Fruit fly (Drosophila melanogaster) whole organism, embryonic: ENCODE results near the gene por.
A peak's percentile ranks its signal among the peaks of the same experiment; 100 is the strongest.

Experiments
- BEAF-32 ChIP-seq: fragments of 200-800 bp; sonication (Bioruptor generic); optimal IDR thresholded peaks from 3 replicates; lab custom pipeline; 2017; ENCODE audit warnings: missing biosample characterization, missing genetic modification characterization, mild to moderate bottlenecking, moderate library complexity, missing genetic modification reagents
- BtbVII ChIP-seq: fragments of 200-800 bp; sonication (Bioruptor generic); optimal IDR thresholded peaks from 3 replicates; lab custom pipeline; 2017; ENCODE audit warnings: missing biosample characterization, mild to moderate bottlenecking, missing genetic modification characterization
- CG11085 ChIP-seq: fragments of 200-800 bp; sonication (Bioruptor generic); IDR thresholded peaks from 2 replicates; pipeline ENCODE4 v1.3.6; 2022; ENCODE audit warnings: missing biosample characterization, missing genetic modification characterization
- CG11456 ChIP-seq: fragments of 200-800 bp; sonication (Bioruptor generic); IDR thresholded peaks from 3 replicates; pipeline ENCODE4 v1.3.6; 2022; ENCODE audit warnings: missing biosample characterization, missing genetic modification characterization
- CG11504 ChIP-seq: fragments of 200-800 bp; sonication (Bioruptor generic); optimal IDR thresholded peaks from 3 replicates; lab custom pipeline; 2019; ENCODE audit warnings: missing biosample characterization, mild to moderate bottlenecking, missing genetic modification characterization, moderate library complexity
- CG11695 ChIP-seq: fragments of 200-800 bp; sonication (Bioruptor generic); IDR thresholded peaks from 3 replicates; pipeline ENCODE4 v1.3.6; 2022; ENCODE audit warnings: missing biosample characterization, missing genetic modification characterization
- CG12659 ChIP-seq: fragments of 200-800 bp; sonication (Bioruptor generic); optimal IDR thresholded peaks from 3 replicates; lab custom pipeline; 2017; ENCODE audit warnings: mild to moderate bottlenecking, missing biosample characterization, missing genetic modification reagents, missing genetic modification characterization
- CG13287 ChIP-seq: fragments of 200-800 bp; sonication (Bioruptor generic); IDR thresholded peaks from 2 replicates; pipeline ENCODE4 v1.3.6; 2022; ENCODE audit warnings: missing biosample characterization, missing genetic modification characterization; ENCODE audit not compliant: partially characterized antibody
- CG13775 ChIP-seq: fragments of 200-800 bp; sonication (Bioruptor generic); optimal IDR thresholded peaks from 3 replicates; lab custom pipeline; 2017; ENCODE audit warnings: missing biosample characterization, mild to moderate bottlenecking, missing genetic modification characterization
- CG1602 ChIP-seq: fragments of 200-800 bp; sonication (Bioruptor generic); optimal IDR thresholded peaks from 3 replicates; lab custom pipeline; 2016; ENCODE audit warnings: missing biosample characterization, missing genetic modification characterization
- CG17385 ChIP-seq: fragments of 200-800 bp; sonication (Bioruptor generic); optimal IDR thresholded peaks from 3 replicates; lab custom pipeline; 2018; ENCODE audit warnings: missing biosample characterization, mild to moderate bottlenecking, missing genetic modification characterization
- CG17829 ChIP-seq: fragments of 200-800 bp; optimal IDR thresholded peaks from 2 replicates; lab custom pipeline; 2019; ENCODE audit warnings: missing biosample characterization, mild to moderate bottlenecking, missing genetic modification characterization, moderate library complexity
- CG34224 ChIP-seq: fragments of 200-800 bp; sonication (Bioruptor generic); IDR thresholded peaks from 3 replicates; pipeline ENCODE4 v1.3.6; 2022; ENCODE audit warnings: missing biosample characterization, missing genetic modification characterization; ENCODE audit not compliant: partially characterized antibody
- CG43689 ChIP-seq: fragments of 200-800 bp; sonication (Bioruptor generic); IDR thresholded peaks from 2 replicates; pipeline ENCODE4 v1.3.6; 2022; ENCODE audit warnings: missing biosample characterization, missing genetic modification characterization
- CG4854 ChIP-seq: fragments of 200-800 bp; sonication (Bioruptor generic); optimal IDR thresholded peaks from 2 replicates; lab custom pipeline; 2016; ENCODE audit warnings: missing biosample characterization, missing genetic modification characterization, inconsistent platforms
- CG6689 ChIP-seq: fragments of 200-800 bp; sonication (Bioruptor generic); IDR thresholded peaks from 2 replicates; pipeline ENCODE4 v1.3.6; 2022; ENCODE audit warnings: missing biosample characterization, missing genetic modification characterization
- CG7839 ChIP-seq: fragments of 200-800 bp; sonication (Bioruptor generic); optimal IDR thresholded peaks from 3 replicates; lab custom pipeline; 2018; ENCODE audit warnings: missing biosample characterization, mild to moderate bottlenecking, missing genetic modification characterization, moderate library complexity
- CG9817 ChIP-seq: fragments of 200-800 bp; sonication (Bioruptor generic); optimal IDR thresholded peaks from 2 replicates; lab custom pipeline; 2018; ENCODE audit warnings: missing biosample characterization, mild to moderate bottlenecking, missing genetic modification characterization, moderate library complexity
- CHES-1-like ChIP-seq: fragments of 200-800 bp; sonication (Bioruptor generic); optimal IDR thresholded peaks from 2 replicates; lab custom pipeline; 2016; ENCODE audit warnings: missing biosample characterization, missing genetic modification characterization
- Dip3 ChIP-seq: fragments of 200-800 bp; sonication (Bioruptor generic); optimal IDR thresholded peaks from 3 replicates; lab custom pipeline; 2016; ENCODE audit warnings: missing biosample characterization, missing genetic modification characterization
- Doc3 ChIP-seq: fragments of 200-800 bp; sonication (Bioruptor generic); IDR thresholded peaks from 3 replicates; pipeline ENCODE4 v1.3.6; 2022; ENCODE audit warnings: missing biosample characterization, missing genetic modification characterization; ENCODE audit not compliant: partially characterized antibody
- Gug ChIP-seq: fragments of 200-800 bp; sonication (Bioruptor generic); IDR thresholded peaks from 4 replicates; pipeline ENCODE4 v1.3.6; 2022; ENCODE audit warnings: missing biosample characterization, missing genetic modification characterization
- HLH4C ChIP-seq: fragments of 200-800 bp; sonication (Bioruptor generic); IDR thresholded peaks from 3 replicates; pipeline ENCODE4 v1.3.6; 2022; ENCODE audit warnings: missing biosample characterization, missing genetic modification characterization; ENCODE audit not compliant: partially characterized antibody
- HmgZ ChIP-seq: fragments of 200-800 bp; sonication (Bioruptor generic); optimal IDR thresholded peaks from 2 replicates; lab custom pipeline; 2018; ENCODE audit warnings: missing biosample characterization, mild to moderate bottlenecking, missing genetic modification characterization
- Lhr ChIP-seq: fragments of 200-800 bp; sonication (Bioruptor generic); optimal IDR thresholded peaks from 3 replicates; lab custom pipeline; 2017; ENCODE audit warnings: mild to moderate bottlenecking, missing biosample characterization, missing genetic modification reagents, missing genetic modification characterization
- Scr ChIP-seq: fragments of 200-800 bp; sonication (Bioruptor generic); IDR thresholded peaks from 2 replicates; pipeline ENCODE4 v1.3.6; 2022; ENCODE audit warnings: missing biosample characterization, missing genetic modification characterization; ENCODE audit not compliant: partially characterized antibody
- bsh ChIP-seq, 2 experiments: fragments of 200-800 bp; sonication (Bioruptor generic); optimal IDR thresholded peaks; 2 replicates each; lab custom pipeline; 2017 to 2018; ENCODE audit warnings: mild to moderate bottlenecking in 2 of 2, missing biosample characterization in 2 of 2, missing genetic modification characterization in 2 of 2, moderate library complexity in 1 of 2
- caup ChIP-seq: fragments of 200-800 bp; sonication (Bioruptor generic); optimal IDR thresholded peaks from 3 replicates; lab custom pipeline; 2017; ENCODE audit warnings: missing biosample characterization, mild to moderate bottlenecking, missing genetic modification characterization, moderate library complexity; ENCODE audit not compliant: severe bottlenecking
- chinmo ChIP-seq: fragments of 200-800 bp; sonication (Bioruptor generic); IDR thresholded peaks from 4 replicates; pipeline ENCODE4 v1.3.6; 2022; ENCODE audit warnings: missing biosample characterization, missing genetic modification characterization; ENCODE audit not compliant: partially characterized antibody
- chm ChIP-seq: fragments of 200-800 bp; sonication (Bioruptor generic); IDR thresholded peaks from 2 replicates; pipeline ENCODE4 v1.3.6; 2022; ENCODE audit warnings: missing biosample characterization, missing genetic modification characterization
- ci ChIP-seq: fragments of 200-800 bp; sonication (Bioruptor generic); IDR thresholded peaks from 3 replicates; pipeline ENCODE4 v1.3.6; 2022; ENCODE audit warnings: missing biosample characterization, missing genetic modification characterization
- fd3F ChIP-seq: fragments of 200-800 bp; sonication (Bioruptor generic); optimal IDR thresholded peaks from 2 replicates; lab custom pipeline; 2018; ENCODE audit warnings: missing biosample characterization, mild to moderate bottlenecking, missing genetic modification characterization, moderate library complexity
- gcm2 ChIP-seq: fragments of 200-800 bp; sonication (Bioruptor generic); optimal IDR thresholded peaks from 2 replicates; lab custom pipeline; 2016; ENCODE audit warnings: missing biosample characterization, missing genetic modification characterization
- her ChIP-seq: fragments of 200-800 bp; sonication (Bioruptor generic); optimal IDR thresholded peaks from 2 replicates; lab custom pipeline; 2016; ENCODE audit warnings: missing biosample characterization, missing genetic modification characterization
- hkb ChIP-seq, 2 experiments: fragments of 200-800 bp in 1 of 2; fragments of >200 bp in 1 of 2; sonication (Bioruptor generic) in 1 of 2; IDR thresholded peaks in 1 of 2; optimal IDR thresholded peaks in 1 of 2; 2 replicates each; pipeline versions ENCODE4 v1.3.6 to Lab custom; 2017 to 2022; ENCODE audit warnings: missing biosample characterization in 1 of 2, missing genetic modification characterization in 1 of 2
- klu ChIP-seq: fragments of 200-800 bp; sonication (Bioruptor generic); IDR thresholded peaks from 2 replicates; pipeline ENCODE4 v1.3.6; 2022; ENCODE audit warnings: missing biosample characterization, missing genetic modification characterization
- lab ChIP-seq: fragments of 200-800 bp; sonication (Bioruptor generic); optimal IDR thresholded peaks from 3 replicates; lab custom pipeline; 2017; ENCODE audit warnings: missing biosample characterization, missing genetic modification characterization, mild to moderate bottlenecking, moderate library complexity, missing genetic modification reagents
- p53 ChIP-seq: fragments of 200-800 bp; sonication (Bioruptor generic); optimal IDR thresholded peaks from 2 replicates; lab custom pipeline; 2016; ENCODE audit warnings: missing biosample characterization, missing genetic modification characterization
- phol ChIP-seq: fragments of 200-800 bp; sonication (Bioruptor generic); optimal IDR thresholded peaks from 3 replicates; lab custom pipeline; 2018; ENCODE audit warnings: missing biosample characterization, mild to moderate bottlenecking, missing genetic modification characterization, moderate library complexity
- pzg ChIP-seq: fragments of 200-800 bp; sonication (Bioruptor generic); optimal IDR thresholded peaks from 3 replicates; lab custom pipeline; 2018; ENCODE audit warnings: missing biosample characterization, mild to moderate bottlenecking, missing genetic modification characterization, moderate library complexity
- ro ChIP-seq: fragments of 200-800 bp; sonication (Bioruptor generic); IDR thresholded peaks from 2 replicates; pipeline ENCODE4 v1.3.6; 2022; ENCODE audit warnings: missing biosample characterization, missing genetic modification characterization
- so ChIP-seq: fragments of 200-800 bp; sonication (Bioruptor generic); IDR thresholded peaks from 3 replicates; pipeline ENCODE4 v1.3.6; 2022; ENCODE audit warnings: missing biosample characterization, missing genetic modification characterization
- sug ChIP-seq: fragments of 200-800 bp; optimal IDR thresholded peaks from 2 replicates; lab custom pipeline; 2019; ENCODE audit warnings: missing biosample characterization, mild to moderate bottlenecking, missing genetic modification characterization, moderate library complexity
- tin ChIP-seq: fragments of 200-800 bp; sonication (Bioruptor generic); optimal IDR thresholded peaks from 3 replicates; lab custom pipeline; 2016; ENCODE audit warnings: missing biosample characterization, missing genetic modification characterization
- wor ChIP-seq: fragments of 200-800 bp; sonication (Bioruptor generic); IDR thresholded peaks from 2 replicates; pipeline ENCODE4 v1.3.6; 2022; ENCODE audit warnings: missing biosample characterization, missing genetic modification characterization
- zf30C ChIP-seq: fragments of 200-800 bp; sonication (Bioruptor generic); optimal IDR thresholded peaks from 3 replicates; lab custom pipeline; 2018; ENCODE audit warnings: missing biosample characterization, mild to moderate bottlenecking, missing genetic modification characterization

The por gene

DNA sequence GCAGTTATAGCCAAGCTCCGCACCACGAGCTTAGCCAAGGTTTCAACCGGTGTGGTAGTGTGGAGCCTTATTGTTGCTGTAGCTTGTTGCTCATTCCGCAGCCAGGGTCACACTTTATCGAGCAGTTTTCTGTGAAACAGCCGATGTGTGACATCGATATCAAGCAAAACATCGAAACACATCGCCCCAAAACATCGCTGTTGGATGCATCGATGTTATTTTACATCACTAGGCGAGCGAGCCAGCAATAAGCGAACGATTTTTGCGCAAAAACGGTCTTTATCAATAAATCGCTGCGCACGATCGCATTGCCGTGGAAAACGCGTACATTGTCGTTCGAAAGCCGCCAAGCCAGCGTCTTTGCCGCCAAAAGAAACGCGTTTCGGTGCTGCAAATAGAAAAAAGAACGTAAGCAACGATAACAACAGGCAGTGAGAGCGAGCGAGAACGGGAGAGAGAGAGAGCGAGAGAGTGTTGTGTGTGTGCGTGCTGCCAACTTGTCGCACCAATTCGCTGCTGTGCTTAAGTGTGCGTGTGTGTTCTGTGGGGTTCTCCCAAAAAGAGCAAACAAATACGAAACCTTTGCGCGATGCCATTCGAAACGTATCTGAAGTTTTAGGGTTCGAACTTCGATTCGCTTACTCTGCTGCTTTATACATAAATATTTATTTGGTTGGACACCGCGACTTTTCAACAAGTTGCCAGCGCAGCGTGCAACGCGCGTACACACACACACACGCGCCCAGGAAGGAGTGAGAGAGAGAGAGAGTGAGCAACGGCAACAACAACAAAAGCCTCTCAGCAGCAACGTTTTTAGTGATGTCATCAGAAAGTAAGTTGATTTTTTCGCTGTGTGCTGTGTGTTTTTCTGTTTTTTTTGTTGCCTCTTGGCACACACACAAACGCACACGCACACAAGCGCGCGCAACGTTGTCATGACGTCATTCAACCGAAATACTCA, 8.6 kb downstream of the por start (continued):
- TF ChIP-seq sug (tag; lab: Kevin White, UChicago) (peak; percentile 4), gcm2 (GFP tag; lab: Kevin White, UChicago) (no peak), CG11695 (GFP tag; lab: Robert Waterston, UW) (0 out of 3 replicates have a peak, but pooled peaks have one; percentile 38), caup (GFP tag; lab: Kevin White, UChicago) (peak; percentile 18), CG6689 (peak; percentile 26; the same call in 1 of the 2 replicates), BEAF-32 (peak; percentile 100), zf30C (GFP tag; lab: Kevin White, UChicago) (peak; percentile 79), klu (GFP tag; lab: Robert Waterston, UW) (no peak), Scr (GFP tag; lab: Robert Waterston, UW) (peak; percentile 98), hkb (optimal IDR thresholded peaks at IDR 0.05; lab: Kevin White, UChicago) (peak; percentile 68), hkb (GFP tag; IDR thresholded peaks at IDR 0.05; lab: Robert Waterston, UW) (no peak; the same call in 1 of the 2 replicates), Gug (GFP tag; lab: Robert Waterston, UW) (peak; percentile 66; the same call in 2 of the 4 replicates), wor (GFP tag; lab: Robert Waterston, UW) (no peak), p53 (GFP tag; lab: Kevin White, UChicago) (peak; percentile 27), Doc3 (GFP tag; lab: Robert Waterston, UW) (peak; percentile 94), CG11456 (GFP tag; lab: Robert Waterston, UW) (peak; percentile 72; the same call in 2 of the 3 replicates), chinmo (GFP tag; lab: Robert Waterston, UW) (peak; percentile 99), CG11085 (GFP tag; lab: Robert Waterston, UW) (0 out of 2 replicates have a peak, but pooled peaks have one; percentile 21), CG34224 (GFP tag; lab: Robert Waterston, UW) (peak; percentile 99), BtbVII (peak; percentile 68), CG1602 (peak; percentile 11), pzg (peak; percentile 98), fd3F (GFP tag; lab: Kevin White, UChicago) (no peak), CG13775 (GFP tag; lab: Kevin White, UChicago) (peak; percentile 9), CG43689 (no peak), CG12659 (GFP tag; lab: Kevin White, UChicago) (peak; percentile 80), so (GFP tag; lab: Robert Waterston, UW) (peak; percentile 21; the same call in 1 of the 3 replicates), her (GFP tag; lab: Kevin White, UChicago) (peak; percentile 67), phol (peak; percentile 54), CG17385 (GFP tag; lab: Kevin White, UChicago) (peak; percentile 5), CG13287 (GFP tag; lab: Robert Waterston, UW) (peak; percentile 99), CG17829 (tag; lab: Kevin White, UChicago) (peak; percentile 16), CG9817 (tag; lab: Kevin White, UChicago) (peak; percentile 41), CG11504 (tag; lab: Kevin White, UChicago) (peak; percentile 47), CHES-1-like (GFP tag; lab: Kevin White, UChicago) (peak; percentile 53), Lhr (GFP tag; lab: Kevin White, UChicago) (peak; percentile 91), chm (GFP tag; lab: Robert Waterston, UW) (peak; percentile 62; the same call in 1 of the 2 replicates), CG4854 (no peak), ci (GFP tag; lab: Robert Waterston, UW) (peak; percentile 50; the same call in 2 of the 3 replicates), Dip3 (GFP tag; lab: Kevin White, UChicago) (peak; percentile 35), lab (peak; percentile 31), bsh (GFP tag; optimal IDR thresholded peaks at IDR 0.05; lab: Kevin White, UChicago) (peak in 1 of 2 experiments; percentile 88), ro (GFP tag; lab: Robert Waterston, UW) (no peak), HLH4C (GFP tag; lab: Robert Waterston, UW) (peak; percentile 97), HmgZ (tag; lab: Kevin White, UChicago) (peak; percentile 66), tin (no peak), CG7839 (tag; lab: Kevin White, UChicago) (peak; percentile 17)
